Worm (Caenorhabditis elegans): ENCODE results near the gene F36H12.10.

F36H12.10 gene

DNA sequence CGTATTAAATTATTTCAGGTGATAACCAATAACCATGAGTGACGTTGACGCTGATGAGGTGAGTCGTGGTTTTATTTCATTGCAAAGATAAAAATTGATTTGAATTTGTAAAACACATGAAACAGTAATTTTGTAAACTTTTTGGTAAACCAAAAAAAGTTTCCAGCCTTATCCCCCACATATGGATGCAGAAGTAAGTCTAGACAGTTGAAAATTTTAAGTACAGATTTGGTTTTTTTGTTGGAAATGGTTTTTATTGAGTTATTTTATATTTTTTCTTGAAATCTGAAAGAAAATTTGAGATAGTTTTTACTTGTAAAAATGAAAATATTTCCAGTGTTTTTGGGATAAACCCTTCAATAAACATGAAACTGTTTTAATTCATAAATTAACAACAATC, 50.0 kb downstream of the F36H12.10 start, which contains the start of gene tni-4:
tni-4 (plus strand) TSS at position 19 of the 400 bp plus-strand sequence.
- TF ChIP-seq lin-35 (GFP tag; optimal IDR thresholded peaks at IDR 0.05) = no peak
- no peak for TF ChIP-seq elt-2 (tag; optimal IDR thresholded peaks at IDR 0.05)
- no peak for TF ChIP-seq F16B12.6 (tag; optimal IDR thresholded peaks at IDR 0.05)
